Worm (Caenorhabditis elegans): ENCODE data around the gene ifet-1.
A peak's percentile ranks its signal among the peaks of the same experiment; 100 is the strongest.

Gene ifet-1

ce11 chrIII:4502559-4503240, 27.8 kb upstream of the ifet-1 start:
- TF ChIP-seq pqm-1 (tag; optimal IDR thresholded peaks at IDR 0.05) (peak; percentile 53), fos-1 (tag; optimal IDR thresholded peaks at IDR 0.05) (peak; percentile 28), nhr-43 (tag; optimal IDR thresholded peaks at IDR 0.05; ENCODE audit: poor library complexity, severe bottlenecking) (peak; percentile 41), nhr-77 (tag; optimal IDR thresholded peaks at IDR 0.05) (no peak), pha-4 (tag; optimal IDR thresholded peaks at IDR 0.05) (no peak), jun-1 (tag; optimal IDR thresholded peaks at IDR 0.05) (peak; percentile 6), skn-1 (tag; optimal IDR thresholded peaks at IDR 0.05) (no peak), ztf-11 (tag; optimal IDR thresholded peaks at IDR 0.05) (no peak), ztf-4 (tag; optimal IDR thresholded peaks at IDR 0.05) (peak; percentile 23), elt-2 (tag; optimal IDR thresholded peaks at IDR 0.05) (peak; percentile 84), ceh-9 (tag; optimal IDR thresholded peaks at IDR 0.05) (no peak), unc-39 (tag; optimal IDR thresholded peaks at IDR 0.05) (no peak), R02D3.7 (tag; optimal IDR thresholded peaks at IDR 0.05) (no peak), nhr-11 (tag; optimal IDR thresholded peaks at IDR 0.05) (no peak), sea-2 (GFP tag; optimal IDR thresholded peaks at IDR 0.05) (no peak), nhr-25 (tag; optimal IDR thresholded peaks at IDR 0.05) (peak; percentile 55), daf-12 (tag; optimal IDR thresholded peaks at IDR 0.05) (no peak), nhr-23 (tag; optimal IDR thresholded peaks at IDR 0.05) (no peak)

DNA sequence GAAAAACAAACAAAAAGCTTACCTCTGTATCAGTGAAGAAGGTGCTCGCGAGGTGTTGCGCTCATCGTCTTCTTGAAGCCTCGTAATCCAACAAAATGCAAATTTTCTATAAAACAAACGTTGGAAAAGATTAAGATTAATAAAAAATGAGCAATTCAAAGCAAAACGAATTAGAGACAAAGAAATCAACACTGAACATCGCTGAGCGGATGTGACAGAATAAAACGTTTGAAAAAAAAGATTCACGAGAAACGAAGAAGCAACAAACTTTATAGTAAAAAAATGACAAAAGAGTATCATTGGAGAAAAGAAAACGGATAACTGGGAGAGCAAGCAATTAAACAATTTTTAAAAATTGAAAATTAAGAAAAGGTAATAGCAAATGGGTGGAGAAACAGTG, 24.0 kb upstream of the ifet-1 start, which contains the start of the genes C07G2.5 and atf-7:
TSS of gene C07G2.5 (minus strand) at position 101 of the 400 bp plus-strand sequence.
TSS of gene atf-7 (minus strand) at position 108 of the 400 bp plus-strand sequence.
- TF ChIP-seq ceh-9 (tag; optimal IDR thresholded peaks at IDR 0.05) (no peak), nhr-237 (tag; optimal IDR thresholded peaks at IDR 0.05) (no peak), eor-1 (tag; optimal IDR thresholded peaks at IDR 0.05) (no peak), nhr-25 (tag; optimal IDR thresholded peaks at IDR 0.05) (no peak), nhr-43 (tag; optimal IDR thresholded peaks at IDR 0.05; ENCODE audit: poor library complexity, severe bottlenecking) (no peak), egl-27 (tag; optimal IDR thresholded peaks at IDR 0.05) (no peak), ceh-82 (tag; optimal IDR thresholded peaks at IDR 0.05) (no peak), unc-39 (tag; optimal IDR thresholded peaks at IDR 0.05) (no peak), pha-4 (tag; optimal IDR thresholded peaks at IDR 0.05) (no peak), zag-1 (tag; optimal IDR thresholded peaks at IDR 0.05) (no peak), lsy-12 (tag; optimal IDR thresholded peaks at IDR 0.05) (no peak), nhr-11 (tag; optimal IDR thresholded peaks at IDR 0.05) (no peak), egl-5 (tag; optimal IDR thresholded peaks at IDR 0.05) (no peak), sea-2 (GFP tag; optimal IDR thresholded peaks at IDR 0.05) (no peak), jun-1 (tag; optimal IDR thresholded peaks at IDR 0.05) (no peak), nfya-1 (tag; optimal IDR thresholded peaks at IDR 0.05; ENCODE audit: insufficient read depth) (no peak), elt-2 (tag; optimal IDR thresholded peaks at IDR 0.05) (no peak), ZK546.5 (tag; optimal IDR thresholded peaks at IDR 0.05) (no peak)

DNA sequence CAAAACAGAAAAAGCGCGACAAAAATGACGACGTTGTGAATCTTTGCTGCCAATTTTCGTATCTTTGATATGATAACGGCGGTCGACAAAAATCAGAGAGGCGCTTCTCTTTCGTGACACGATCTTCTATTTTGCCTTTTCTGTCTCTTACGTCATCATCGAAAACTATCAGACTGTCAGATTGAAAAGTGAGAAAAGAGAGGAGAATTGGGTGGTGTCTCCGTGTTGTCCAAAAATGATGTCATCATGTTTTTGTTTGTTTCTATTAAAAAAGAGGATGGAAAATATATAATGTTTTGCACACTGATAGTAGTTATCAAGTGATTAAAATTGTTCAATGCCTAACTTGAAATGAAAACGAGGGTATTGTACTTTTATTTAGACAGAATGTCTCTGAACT, 21.1 kb upstream of the ifet-1 start:
- TF ChIP-seq nhr-12 (tag; optimal IDR thresholded peaks at IDR 0.05): no peak
- peak; percentile 52 for TF ChIP-seq jun-1 (tag; optimal IDR thresholded peaks at IDR 0.05)
- TF ChIP-seq nhr-23 (tag; optimal IDR thresholded peaks at IDR 0.05): peak; percentile 58
- no peak for TF ChIP-seq lin-15B (tag; optimal IDR thresholded peaks at IDR 0.05)
- TF ChIP-seq pqm-1 (tag; optimal IDR thresholded peaks at IDR 0.05): peak; percentile 81
- TF ChIP-seq nhr-25 (tag; optimal IDR thresholded peaks at IDR 0.05): peak; percentile 19
- TF ChIP-seq elt-2 (tag; optimal IDR thresholded peaks at IDR 0.05): peak; percentile 91
- peak; percentile 6 to 53 (median 38) for TF ChIP-seq elt-3 (tag; optimal IDR thresholded peaks at IDR 0.05)
- TF ChIP-seq zag-1 (tag; optimal IDR thresholded peaks at IDR 0.05): no peak
- peak; percentile 44 for TF ChIP-seq nhr-43 (tag; optimal IDR thresholded peaks at IDR 0.05; ENCODE audit: poor library complexity, severe bottlenecking)
- peak; percentile 4 for TF ChIP-seq pha-4 (tag; optimal IDR thresholded peaks at IDR 0.05)
- TF ChIP-seq lsy-12 (tag; optimal IDR thresholded peaks at IDR 0.05): peak; percentile 15

ce11 chrIII:4495685-4496084, 20.7 kb upstream of the ifet-1 start:
- TF ChIP-seq nfya-1 (tag; optimal IDR thresholded peaks at IDR 0.05; ENCODE audit: insufficient read depth) (peak; percentile 18), nhr-12 (tag; optimal IDR thresholded peaks at IDR 0.05) (no peak), aly-2 (tag; optimal IDR thresholded peaks at IDR 0.05) (no peak), ceh-16 (tag; optimal IDR thresholded peaks at IDR 0.05) (no peak)

ce11 chrIII:4495250-4495649, 20.3 kb upstream of the ifet-1 start:
- TF ChIP-seq lin-39 (tag; optimal IDR thresholded peaks at IDR 0.05) (no peak), nhr-28 (tag; optimal IDR thresholded peaks at IDR 0.05) (no peak), snpc-4 (tag; optimal IDR thresholded peaks at IDR 0.05) (no peak), nhr-25 (tag; optimal IDR thresholded peaks at IDR 0.05) (peak; percentile 68), egl-5 (tag; optimal IDR thresholded peaks at IDR 0.05) (no peak), aly-2 (tag; optimal IDR thresholded peaks at IDR 0.05) (no peak), nhr-43 (tag; optimal IDR thresholded peaks at IDR 0.05; ENCODE audit: poor library complexity, severe bottlenecking) (peak; percentile 46), elt-1 (tag; optimal IDR thresholded peaks at IDR 0.05) (peak; percentile 77), lsy-12 (tag; optimal IDR thresholded peaks at IDR 0.05) (no peak), ceh-28 (tag; optimal IDR thresholded peaks at IDR 0.05) (no peak), nhr-23 (tag; optimal IDR thresholded peaks at IDR 0.05) (peak; percentile 68), fkh-2 (tag; optimal IDR thresholded peaks at IDR 0.05) (no peak), R02D3.7 (tag; optimal IDR thresholded peaks at IDR 0.05) (no peak), jun-1 (tag; optimal IDR thresholded peaks at IDR 0.05) (no peak), eor-1 (tag; optimal IDR thresholded peaks at IDR 0.05) (no peak), nhr-77 (tag; optimal IDR thresholded peaks at IDR 0.05) (no peak), mml-1 (tag; optimal IDR thresholded peaks at IDR 0.05) (no peak), nhr-76 (tag; optimal IDR thresholded peaks at IDR 0.05) (no peak), ztf-11 (tag; optimal IDR thresholded peaks at IDR 0.05) (no peak), zag-1 (tag; optimal IDR thresholded peaks at IDR 0.05) (no peak)
